Fruit fly (Drosophila melanogaster): ENCODE measurements around the gene CG16753.

The CG16753 gene

dm6 chr3L:3054099-3054498 lies 780 bp upstream of the CG16753 start:
- no peak for TF ChIP-seq Mnt (GFP tag; optimal IDR thresholded peaks at IDR 0.05)
- TF ChIP-seq CG33017 (tag; optimal IDR thresholded peaks at IDR 0.05): no peak
- no peak for TF ChIP-seq bab1 (GFP tag; optimal IDR thresholded peaks at IDR 0.05)
- TF ChIP-seq ovo (GFP tag; optimal IDR thresholded peaks at IDR 0.05): no peak
- TF ChIP-seq tj (GFP tag; optimal IDR thresholded peaks at IDR 0.05): no peak
- no peak for TF ChIP-seq toe (GFP tag; optimal IDR thresholded peaks at IDR 0.05)
- TF ChIP-seq cnc (optimal IDR thresholded peaks at IDR 0.05): no peak
- no peak for TF ChIP-seq CG7045 (GFP tag; optimal IDR thresholded peaks at IDR 0.05)
- TF ChIP-seq CG14711 (tag; optimal IDR thresholded peaks at IDR 0.05): no peak
- TF ChIP-seq pad (GFP tag; optimal IDR thresholded peaks at IDR 0.05): no peak
- TF ChIP-seq cic (GFP tag; optimal IDR thresholded peaks at IDR 0.05): no peak
- no peak for TF ChIP-seq Crg-1 (GFP tag; optimal IDR thresholded peaks at IDR 0.05)
- no peak for TF ChIP-seq Hr96 (GFP tag; optimal IDR thresholded peaks at IDR 0.05)
- TF ChIP-seq CG12768 (GFP tag; optimal IDR thresholded peaks at IDR 0.05): no peak
- no peak for TF ChIP-seq CG5204 (GFP tag; optimal IDR thresholded peaks at IDR 0.05)
- no peak for TF ChIP-seq Clk (GFP tag; optimal IDR thresholded peaks at IDR 0.05)
- TF ChIP-seq CG7101 (tag; optimal IDR thresholded peaks at IDR 0.05): no peak

DNA sequence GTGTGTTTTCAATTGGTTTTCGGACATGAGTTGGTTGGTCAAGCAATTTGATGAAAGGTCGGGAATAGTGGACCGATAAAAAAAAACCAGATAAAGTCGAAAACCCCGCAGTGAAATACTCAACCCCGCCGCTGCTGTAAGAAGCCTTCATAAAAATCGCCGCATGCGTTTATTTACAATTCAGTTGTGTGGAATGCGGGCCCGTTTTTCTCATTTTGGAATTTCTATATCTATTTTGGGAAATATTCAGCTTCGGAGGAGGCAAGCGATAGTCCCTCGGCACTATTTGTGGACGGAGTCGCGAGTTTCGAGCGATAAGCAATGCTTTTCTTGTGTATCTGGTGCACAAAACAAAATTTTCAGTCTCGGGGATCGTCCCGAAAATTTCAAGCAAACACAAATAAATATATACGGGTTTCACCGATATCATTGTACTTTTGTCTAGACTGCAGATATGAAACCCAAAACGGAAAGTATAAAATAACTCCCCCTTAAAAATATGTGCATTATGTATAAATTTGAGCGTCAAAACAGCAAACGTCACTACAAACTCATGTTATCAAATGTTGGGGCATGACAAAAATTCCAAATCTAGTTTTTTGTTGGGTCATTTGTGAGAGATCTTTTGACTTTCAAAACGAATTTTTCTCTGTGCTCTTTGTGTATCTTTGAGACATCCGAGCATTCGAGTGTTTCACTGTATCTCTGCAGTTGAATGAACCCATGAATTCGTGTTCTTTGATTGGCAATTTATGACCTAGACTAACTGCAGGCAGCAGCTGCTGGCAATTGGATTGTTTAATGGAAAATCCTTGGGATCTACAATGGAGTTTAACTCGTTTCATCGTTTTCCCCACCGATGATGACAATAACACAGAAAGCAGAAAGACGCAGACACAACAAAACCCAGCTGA lies 4.3 kb downstream of the CG16753 start:
- TF ChIP-seq cic (GFP tag; optimal IDR thresholded peaks at IDR 0.05) (no peak), CG14711 (tag; optimal IDR thresholded peaks at IDR 0.05) (no peak), CG12768 (GFP tag; optimal IDR thresholded peaks at IDR 0.05) (no peak), Crg-1 (GFP tag; optimal IDR thresholded peaks at IDR 0.05) (no peak), toe (GFP tag; optimal IDR thresholded peaks at IDR 0.05) (no peak), kay (GFP tag; ENCODE audit: borderline replicate concordance) (no peak), tj (GFP tag; optimal IDR thresholded peaks at IDR 0.05) (peak; percentile 74)

DNA sequence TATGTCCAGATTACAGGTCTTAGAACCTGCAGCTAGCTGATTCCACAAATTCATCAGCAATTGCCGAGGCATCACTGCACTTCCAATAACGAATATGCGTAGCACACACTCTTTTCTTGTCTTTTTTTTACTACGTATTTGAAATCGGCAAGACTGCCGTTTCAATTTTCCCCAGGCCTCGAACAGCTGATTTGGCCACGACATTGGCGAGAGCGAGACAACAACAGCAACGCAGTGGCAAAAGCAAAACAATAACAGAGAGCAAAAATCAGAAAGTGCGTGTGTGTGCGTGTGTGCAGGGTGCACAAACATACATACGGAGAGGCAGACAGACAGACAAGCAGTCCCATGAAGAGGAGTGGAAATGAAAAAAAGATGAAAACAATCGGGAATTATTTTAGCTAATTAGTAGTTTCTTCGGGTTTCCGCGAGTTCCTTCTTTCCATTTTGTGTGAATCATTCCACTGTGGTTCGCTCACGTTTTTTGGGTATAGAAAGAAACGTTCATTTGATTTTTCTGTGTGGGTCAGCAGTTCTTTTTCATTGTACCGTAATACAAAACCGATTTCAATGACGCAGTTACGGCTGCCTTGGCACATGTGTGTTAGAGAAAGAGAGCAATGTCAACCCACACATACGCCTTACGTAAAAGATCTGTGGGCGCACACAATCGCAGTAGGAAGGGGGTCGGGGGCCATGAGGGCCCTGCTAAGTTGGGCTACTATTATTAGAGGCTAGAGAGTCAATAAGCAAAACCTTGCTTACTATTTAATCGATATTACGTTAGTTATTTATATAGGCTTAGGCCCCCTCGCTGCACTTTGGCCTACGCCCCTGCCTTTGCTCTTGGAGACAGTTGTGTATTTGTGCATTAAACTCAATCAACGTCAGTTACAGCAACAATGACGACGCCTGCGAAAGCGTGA lies 5.4 kb downstream of the CG16753 start:
- TF ChIP-seq Clk (GFP tag; optimal IDR thresholded peaks at IDR 0.05): peak; percentile 100
- TF ChIP-seq Crg-1 (GFP tag; optimal IDR thresholded peaks at IDR 0.05): peak; percentile 100
- TF ChIP-seq bab1 (GFP tag; optimal IDR thresholded peaks at IDR 0.05): peak; percentile 99
- peak; percentile 100 for TF ChIP-seq CG11617 (GFP tag; optimal IDR thresholded peaks at IDR 0.05)
- TF ChIP-seq CG1620 (GFP tag; optimal IDR thresholded peaks at IDR 0.05): peak; percentile 100
- TF ChIP-seq Mnt (GFP tag; optimal IDR thresholded peaks at IDR 0.05): peak; percentile 99
- TF ChIP-seq cic (GFP tag; optimal IDR thresholded peaks at IDR 0.05): peak; percentile 95
- TF ChIP-seq tj (GFP tag; optimal IDR thresholded peaks at IDR 0.05): peak; percentile 98
- TF ChIP-seq CG7101 (tag; optimal IDR thresholded peaks at IDR 0.05): peak; percentile 100
- no peak for TF ChIP-seq cnc (optimal IDR thresholded peaks at IDR 0.05)
- no peak for TF ChIP-seq CG5204 (GFP tag; optimal IDR thresholded peaks at IDR 0.05)
- peak; percentile 98 for TF ChIP-seq CG14711 (tag; optimal IDR thresholded peaks at IDR 0.05)
- peak; percentile 100 for TF ChIP-seq kay (GFP tag; ENCODE audit: borderline replicate concordance)
- peak; percentile 100 for TF ChIP-seq toe (GFP tag; optimal IDR thresholded peaks at IDR 0.05)
- peak; percentile 100 for TF ChIP-seq Hr96 (GFP tag; optimal IDR thresholded peaks at IDR 0.05)
- peak; percentile 100 for TF ChIP-seq CG7045 (GFP tag; optimal IDR thresholded peaks at IDR 0.05)
- peak; percentile 98 for TF ChIP-seq ovo (GFP tag; optimal IDR thresholded peaks at IDR 0.05)
- peak; percentile 100 for TF ChIP-seq CG12768 (GFP tag; optimal IDR thresholded peaks at IDR 0.05)
- peak; percentile 98 for TF ChIP-seq pad (GFP tag; optimal IDR thresholded peaks at IDR 0.05)
- peak; percentile 99 for TF ChIP-seq CG33017 (tag; optimal IDR thresholded peaks at IDR 0.05)

dm6 chr3L:3061069-3061468 lies 6.2 kb downstream of the CG16753 start:
- peak; percentile 93 for TF ChIP-seq pad (GFP tag; optimal IDR thresholded peaks at IDR 0.05)

DNA sequence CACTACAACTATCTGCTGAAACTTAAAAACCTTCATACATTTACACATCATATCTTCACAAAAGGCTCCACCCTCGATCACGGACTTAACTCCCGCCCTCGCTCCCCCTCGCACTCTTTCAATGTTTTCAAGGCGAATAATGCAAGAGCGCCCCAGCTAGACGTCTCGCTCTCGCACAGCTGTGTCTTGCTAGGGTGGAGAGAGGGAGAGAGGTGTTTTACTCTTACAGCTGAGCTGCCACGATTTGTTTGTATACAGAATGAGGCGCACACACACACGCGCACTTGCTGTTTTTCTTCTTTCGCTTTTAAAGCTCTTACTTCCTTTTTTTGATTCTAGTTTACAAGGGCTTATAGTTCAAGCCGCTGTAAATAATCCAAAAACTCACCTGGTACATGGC lies 14.9 kb downstream of the CG16753 start:
- TF ChIP-seq cic (GFP tag; optimal IDR thresholded peaks at IDR 0.05) (peak; percentile 68), Mnt (GFP tag; optimal IDR thresholded peaks at IDR 0.05) (peak; percentile 47), ovo (GFP tag; optimal IDR thresholded peaks at IDR 0.05) (no peak), pad (GFP tag; optimal IDR thresholded peaks at IDR 0.05) (peak; percentile 95), tj (GFP tag; optimal IDR thresholded peaks at IDR 0.05) (peak; percentile 9)

Data from whole organism, adult.